Worm (Caenorhabditis elegans) whole organism, L4/young adult: Measurements from ENCODE around the gene F08C6.18.

Experiments used
- W03F9.2 ChIP-seq: fragments of 150-350 bp; optimal IDR thresholded peaks from 2 replicates; lab custom pipeline; 2014; ENCODE audit warnings: missing biosample characterization, missing genetic modification characterization
- him-1 ChIP-seq: sonication (generic microtip); optimal IDR thresholded peaks from 2 replicates; lab custom pipeline; 2016; ENCODE audit warnings: missing genotype, missing genetic modification reagents, missing genetic modification characterization, missing compliant biosample characterization

DNA sequence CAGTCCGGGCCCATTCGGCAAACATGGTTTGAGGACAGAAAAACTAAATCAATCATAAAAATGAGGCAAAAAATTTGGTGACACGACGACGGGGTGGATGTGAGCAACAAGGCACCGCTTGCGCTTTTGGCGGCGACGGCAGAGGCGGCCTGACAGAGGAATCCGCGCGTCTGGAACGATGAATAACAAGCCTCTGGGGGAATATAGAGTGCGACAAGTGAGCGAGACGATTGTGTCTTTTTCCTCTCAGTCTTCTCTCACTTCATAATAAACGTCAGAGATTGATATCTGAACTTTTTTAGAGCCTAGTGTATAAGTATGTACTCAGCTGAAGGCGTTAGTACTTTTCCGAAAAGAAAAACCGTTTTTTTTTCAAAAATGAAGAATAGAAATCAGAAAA, 34.6 kb upstream of the F08C6.18 start, which contains the start of gene twk-17:
- TF ChIP-seq him-1 (tag; lab: Kevin White, UChicago): no peak
- TF ChIP-seq W03F9.2: no peak
